Worm (Caenorhabditis elegans) whole organism, midembryonic: ENCODE measurements around the gene frpr-1.

Experiments
- T22C8.4 ChIP-seq: fragments of 200-800 bp; sonication (Bioruptor generic); IDR thresholded peaks from 2 replicates; pipeline ENCODE4 v1.3.6; 2022; ENCODE audit warnings: missing genetic modification characterization, missing compliant biosample characterization
- cog-1 ChIP-seq: sonication (generic microtip); optimal IDR thresholded peaks from 2 replicates; lab custom pipeline; 2016; ENCODE audit warnings: missing genetic modification characterization, missing compliant biosample characterization
- flt-1 ChIP-seq: fragments of 200-800 bp; sonication (Bioruptor generic); IDR thresholded peaks from 2 replicates; pipeline ENCODE4 v1.3.6; 2022; ENCODE audit warnings: missing genetic modification characterization, missing compliant biosample characterization
- klf-2 ChIP-seq: fragments of 200-800 bp; sonication (Bioruptor generic); conservative IDR thresholded peaks from 2 replicates; pipeline ENCODE4 v1.3.6; 2022; ENCODE audit warnings: missing genetic modification reagents, missing genetic modification characterization, missing compliant biosample characterization
- ref-1 ChIP-seq: fragments of 200-800 bp; sonication (Bioruptor generic); conservative IDR thresholded peaks from 2 replicates; pipeline ENCODE4 v1.3.6; 2022; ENCODE audit warnings: missing genetic modification reagents, missing genetic modification characterization, missing compliant biosample characterization
- tab-1 ChIP-seq: fragments of 200-800 bp; sonication (Bioruptor generic); IDR thresholded peaks from 2 replicates; pipeline ENCODE4 v1.3.6; 2022; ENCODE audit warnings: missing genetic modification characterization, missing compliant biosample characterization
- ztf-23 ChIP-seq: fragments of 200-800 bp; sonication (Bioruptor generic); IDR thresholded peaks from 2 replicates; pipeline ENCODE4 v1.3.6; 2022; ENCODE audit warnings: missing genetic modification reagents, missing genetic modification characterization, missing compliant biosample characterization
- ztf-29 ChIP-seq: fragments of 200-800 bp; sonication (Bioruptor generic); IDR thresholded peaks from 2 replicates; pipeline ENCODE4 v1.3.6; 2022; ENCODE audit warnings: missing genetic modification reagents, missing genetic modification characterization, missing compliant biosample characterization

ce11 chrX:8083919-8084318 is 45.5 kb downstream of the frpr-1 start, which contains the start of gene K07E3.4:
- TF ChIP-seq T22C8.4 (GFP tag; lab: Robert Waterston, UW), result no peak
- no peak for TF ChIP-seq cog-1 (tag; lab: Kevin White, UChicago)
- TF ChIP-seq flt-1 (GFP tag; lab: Robert Waterston, UW), result no peak
- TF ChIP-seq ref-1 (GFP tag; lab: Robert Waterston, UW), result no peak
- no peak for TF ChIP-seq klf-2
- no peak for TF ChIP-seq tab-1
- TF ChIP-seq ztf-29 (GFP tag; lab: Robert Waterston, UW), result no peak
- no peak for TF ChIP-seq ztf-23 (GFP tag; lab: Robert Waterston, UW)
